Fruit fly (Drosophila melanogaster): ENCODE data around the gene Pgant7.

DNA sequence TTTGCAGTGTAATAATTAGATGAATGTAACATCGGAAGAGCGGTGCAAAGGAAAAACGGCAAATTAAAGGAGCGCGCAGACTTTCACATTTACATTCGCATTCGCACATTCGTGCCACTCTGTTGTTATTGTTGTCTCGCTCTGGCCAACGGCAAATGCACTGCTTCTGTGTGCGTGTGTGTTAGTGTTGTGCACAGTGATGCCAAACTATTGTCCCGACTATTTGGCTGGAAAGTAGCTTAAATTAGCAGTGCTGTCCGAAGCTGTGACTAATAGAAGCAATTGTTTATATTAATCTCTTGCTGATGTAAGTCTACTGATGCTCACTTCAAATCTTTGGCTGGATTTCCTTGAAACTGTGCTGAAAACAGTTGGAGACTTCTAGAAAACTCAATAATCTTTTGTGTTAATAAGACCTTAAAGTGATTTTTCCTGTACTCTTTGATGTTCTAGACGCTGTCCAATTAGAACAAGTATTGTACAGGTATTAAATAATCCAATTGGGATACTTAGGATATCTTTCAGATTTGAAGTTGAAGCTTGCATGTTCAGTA, 16.3 kb upstream of the Pgant7 start:
- no peak for TF ChIP-seq psq (optimal IDR thresholded peaks at IDR 0.05)
- no peak for TF ChIP-seq h (optimal IDR thresholded peaks at IDR 0.05)
- no peak for TF ChIP-seq Myc (optimal IDR thresholded peaks at IDR 0.05)
- no peak for TF ChIP-seq ttk (optimal IDR thresholded peaks at IDR 0.05)
- TF ChIP-seq insv (optimal IDR thresholded peaks at IDR 0.05), result no peak
- TF ChIP-seq Sin3A (optimal IDR thresholded peaks at IDR 0.05), result no peak

Measured in Kc167 (cell line).